Fruit fly (Drosophila melanogaster): ENCODE data around the gene CG14253.
A peak's percentile ranks its signal among the peaks of the same experiment; 100 is the strongest.

The CG14253 gene

DNA sequence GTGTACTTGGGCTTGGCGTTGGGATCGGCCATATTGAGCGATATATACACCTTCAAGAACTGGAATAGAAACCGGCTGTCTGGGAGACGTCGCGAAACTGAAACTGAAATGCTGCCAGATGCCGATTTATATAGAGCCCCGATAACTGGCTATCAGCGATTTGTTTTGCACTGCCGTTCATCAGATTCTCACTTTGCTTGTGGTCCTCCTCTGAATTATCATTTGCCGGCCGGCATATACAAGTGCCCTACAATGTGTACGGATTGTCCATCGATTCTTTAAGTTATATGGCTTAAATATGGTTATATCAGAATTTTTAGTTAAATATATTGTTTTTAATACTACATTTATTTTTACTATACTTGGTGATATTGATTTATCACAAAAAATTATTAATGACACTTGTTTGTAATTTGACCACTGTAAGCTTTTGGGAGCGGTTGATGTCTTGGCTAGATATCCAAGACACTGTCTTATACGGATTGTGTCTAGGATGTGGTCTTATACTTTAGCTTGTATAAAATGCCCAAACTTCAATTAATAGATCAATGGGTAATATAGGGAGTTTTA, 10.2 kb downstream of the CG14253 start, which contains the start of gene CG31075:
TSS of gene CG31075 (minus strand) at position 106 of the 570 bp plus-strand sequence.
- TF ChIP-seq pad (GFP tag; optimal IDR thresholded peaks at IDR 0.05) (peak; percentile 55), CG14711 (tag; optimal IDR thresholded peaks at IDR 0.05) (peak; percentile 83), cic (GFP tag; optimal IDR thresholded peaks at IDR 0.05) (peak; percentile 91), toe (GFP tag; optimal IDR thresholded peaks at IDR 0.05) (peak; percentile 51), Hr96 (GFP tag; optimal IDR thresholded peaks at IDR 0.05) (peak; percentile 20), CG33017 (tag; optimal IDR thresholded peaks at IDR 0.05) (peak; percentile 87), CG7045 (GFP tag; optimal IDR thresholded peaks at IDR 0.05) (peak; percentile 69), Crg-1 (GFP tag; optimal IDR thresholded peaks at IDR 0.05) (no peak), CG12768 (GFP tag; optimal IDR thresholded peaks at IDR 0.05) (peak; percentile 79), tj (GFP tag; optimal IDR thresholded peaks at IDR 0.05) (no peak), ovo (GFP tag; optimal IDR thresholded peaks at IDR 0.05) (no peak), CG7101 (tag; optimal IDR thresholded peaks at IDR 0.05) (peak; percentile 86), Mnt (GFP tag; optimal IDR thresholded peaks at IDR 0.05) (peak; percentile 34), bab1 (GFP tag; optimal IDR thresholded peaks at IDR 0.05) (peak; percentile 68), CG11617 (GFP tag; optimal IDR thresholded peaks at IDR 0.05) (peak; percentile 38), CG5204 (GFP tag; optimal IDR thresholded peaks at IDR 0.05) (peak; percentile 52), kay (GFP tag; ENCODE audit: borderline replicate concordance) (no peak)

DNA sequence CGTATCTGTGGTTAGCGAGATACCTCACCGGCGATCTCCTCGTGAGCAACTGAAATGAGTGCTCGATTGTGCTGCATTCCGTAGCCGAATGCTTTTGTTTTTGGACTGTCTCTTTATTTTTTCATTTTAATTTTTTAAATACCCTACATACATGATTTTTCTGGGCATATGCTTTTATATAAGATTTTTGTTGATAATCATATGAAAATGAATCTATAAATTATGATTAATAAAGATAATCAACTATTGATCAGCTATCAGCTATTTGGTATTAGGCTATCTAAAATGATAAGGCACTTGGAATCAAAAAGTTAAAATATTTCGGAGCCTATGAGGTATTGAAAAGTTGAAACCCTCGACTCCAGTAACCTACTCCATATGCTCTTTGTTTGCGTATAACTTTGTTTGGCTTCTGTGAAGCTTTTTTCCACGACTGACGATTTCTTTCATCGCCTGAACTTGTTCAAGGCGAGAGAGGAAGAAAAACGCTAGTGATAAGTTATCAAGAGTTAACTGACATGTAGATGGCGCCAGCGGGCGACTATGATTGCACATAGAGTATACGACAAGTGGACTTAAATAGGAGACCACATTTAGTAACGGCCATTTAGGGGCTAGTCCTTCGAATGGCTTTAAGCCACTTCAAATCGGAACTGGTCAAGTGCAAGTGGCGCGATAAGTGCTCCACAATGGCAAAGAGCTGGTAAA, 11.6 kb downstream of the CG14253 start, which contains the start of gene CG31076:
TSS of gene CG31076 (minus strand) at position 51 of the 708 bp plus-strand sequence.
- TF ChIP-seq Hr96 (GFP tag; optimal IDR thresholded peaks at IDR 0.05) (no peak), CG12768 (GFP tag; optimal IDR thresholded peaks at IDR 0.05) (no peak), CG5204 (GFP tag; optimal IDR thresholded peaks at IDR 0.05) (no peak), CG11617 (GFP tag; optimal IDR thresholded peaks at IDR 0.05) (no peak), CG7101 (tag; optimal IDR thresholded peaks at IDR 0.05) (peak; percentile 7), kay (GFP tag; ENCODE audit: borderline replicate concordance) (no peak), CG33017 (tag; optimal IDR thresholded peaks at IDR 0.05) (no peak), cic (GFP tag; optimal IDR thresholded peaks at IDR 0.05) (no peak), CG7045 (GFP tag; optimal IDR thresholded peaks at IDR 0.05) (peak; percentile 21), Crg-1 (GFP tag; optimal IDR thresholded peaks at IDR 0.05) (no peak), CG14711 (tag; optimal IDR thresholded peaks at IDR 0.05) (peak; percentile 30), CG1620 (GFP tag; optimal IDR thresholded peaks at IDR 0.05) (no peak), toe (GFP tag; optimal IDR thresholded peaks at IDR 0.05) (peak; percentile 18), tj (GFP tag; optimal IDR thresholded peaks at IDR 0.05) (no peak), Mnt (GFP tag; optimal IDR thresholded peaks at IDR 0.05) (no peak), ovo (GFP tag; optimal IDR thresholded peaks at IDR 0.05) (no peak), Clk (GFP tag; optimal IDR thresholded peaks at IDR 0.05) (no peak)

DNA sequence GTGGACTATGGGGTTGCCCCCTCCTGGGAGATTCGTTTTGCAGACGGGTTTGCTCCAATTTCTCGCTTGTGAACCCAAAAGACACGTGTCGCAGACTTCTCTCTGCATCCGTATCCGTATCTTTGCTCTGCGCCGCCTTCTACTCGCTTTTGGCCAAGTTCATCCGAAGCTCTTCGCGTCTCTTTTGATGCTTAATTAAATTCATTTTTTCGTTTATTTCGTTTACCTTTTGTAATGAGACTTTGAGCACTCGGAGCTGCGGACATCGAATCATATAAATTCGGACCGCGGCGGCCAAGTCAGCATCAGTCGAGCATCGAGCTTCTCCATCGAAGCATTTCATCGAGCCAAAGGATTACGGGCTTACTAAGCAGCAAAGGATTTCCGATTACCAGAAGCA, 16.2 kb downstream of the CG14253 start, which contains the start of gene TwdlC:
TSS of gene TwdlC (plus strand) at position 301 of the 400 bp plus-strand sequence.
- TF ChIP-seq Hr96 (GFP tag; optimal IDR thresholded peaks at IDR 0.05) (no peak), bab1 (GFP tag; optimal IDR thresholded peaks at IDR 0.05) (no peak)

DNA sequence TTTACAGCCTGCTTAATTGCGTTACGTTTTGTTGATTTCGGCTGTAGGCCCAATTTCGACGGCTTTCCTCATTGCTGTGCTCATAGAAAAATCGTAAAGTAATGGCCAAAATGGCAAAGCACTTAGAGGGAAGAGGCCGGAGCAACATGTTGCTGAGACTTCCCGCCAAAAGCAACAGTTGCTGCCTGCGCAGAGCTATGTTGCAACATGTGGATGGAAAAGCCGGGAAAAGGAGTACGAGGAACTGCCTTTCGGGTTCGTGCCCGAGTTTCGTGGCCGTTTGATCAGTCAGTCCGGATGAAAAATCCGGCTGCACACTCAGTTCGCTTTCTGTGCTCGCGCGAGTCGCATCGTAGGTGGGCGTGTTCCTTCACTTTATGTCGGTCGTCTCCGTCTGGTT, 18.3 kb downstream of the CG14253 start, which contains the start of gene RYa-R:
TSS of gene RYa-R (plus strand) at position 339 of the 400 bp plus-strand sequence.
- no peak for TF ChIP-seq Clk (GFP tag; optimal IDR thresholded peaks at IDR 0.05)
- TF ChIP-seq Mnt (GFP tag; optimal IDR thresholded peaks at IDR 0.05): no peak
- TF ChIP-seq CG5204 (GFP tag; optimal IDR thresholded peaks at IDR 0.05): no peak
- TF ChIP-seq bab1 (GFP tag; optimal IDR thresholded peaks at IDR 0.05): no peak
- no peak for TF ChIP-seq tj (GFP tag; optimal IDR thresholded peaks at IDR 0.05)
- no peak for TF ChIP-seq kay (GFP tag; ENCODE audit: borderline replicate concordance)
- no peak for TF ChIP-seq cic (GFP tag; optimal IDR thresholded peaks at IDR 0.05)
- TF ChIP-seq CG7101 (tag; optimal IDR thresholded peaks at IDR 0.05): no peak
- no peak for TF ChIP-seq CG33017 (tag; optimal IDR thresholded peaks at IDR 0.05)
- TF ChIP-seq cnc (optimal IDR thresholded peaks at IDR 0.05): no peak
- no peak for TF ChIP-seq CG11617 (GFP tag; optimal IDR thresholded peaks at IDR 0.05)
- no peak for TF ChIP-seq Hr96 (GFP tag; optimal IDR thresholded peaks at IDR 0.05)
- no peak for TF ChIP-seq CG1620 (GFP tag; optimal IDR thresholded peaks at IDR 0.05)
- no peak for TF ChIP-seq CG14711 (tag; optimal IDR thresholded peaks at IDR 0.05)
- no peak for TF ChIP-seq ovo (GFP tag; optimal IDR thresholded peaks at IDR 0.05)
- TF ChIP-seq CG7045 (GFP tag; optimal IDR thresholded peaks at IDR 0.05): no peak
- no peak for TF ChIP-seq pad (GFP tag; optimal IDR thresholded peaks at IDR 0.05)
- no peak for TF ChIP-seq toe (GFP tag; optimal IDR thresholded peaks at IDR 0.05)
- no peak for TF ChIP-seq CG12768 (GFP tag; optimal IDR thresholded peaks at IDR 0.05)
- TF ChIP-seq Crg-1 (GFP tag; optimal IDR thresholded peaks at IDR 0.05): no peak

DNA sequence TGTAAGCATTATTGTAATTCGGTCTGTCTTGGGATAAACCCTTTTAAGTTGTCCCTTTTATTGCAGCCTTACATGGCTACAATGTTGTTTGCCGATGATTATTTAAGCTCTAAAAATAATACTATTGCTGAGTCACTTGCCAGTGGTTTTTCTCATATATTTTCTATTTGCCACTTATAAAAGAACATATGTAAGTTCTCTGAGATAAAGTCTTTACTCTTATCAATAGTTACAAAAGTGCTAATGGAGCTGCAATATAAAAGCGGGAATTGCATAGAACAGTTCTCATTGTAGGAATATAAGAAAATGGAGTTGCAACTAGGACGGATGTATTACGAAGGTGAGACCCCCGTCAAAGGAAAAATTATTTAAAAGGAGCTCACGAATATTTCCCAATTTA, 21.1 kb downstream of the CG14253 start, which contains the start of gene CG31077:
TSS of gene CG31077 (plus strand) at position 301 of the 400 bp plus-strand sequence.
- TF ChIP-seq ovo (GFP tag; optimal IDR thresholded peaks at IDR 0.05) (no peak), CG11617 (GFP tag; optimal IDR thresholded peaks at IDR 0.05) (no peak), Clk (GFP tag; optimal IDR thresholded peaks at IDR 0.05) (no peak), bab1 (GFP tag; optimal IDR thresholded peaks at IDR 0.05) (no peak), cic (GFP tag; optimal IDR thresholded peaks at IDR 0.05) (no peak), CG12768 (GFP tag; optimal IDR thresholded peaks at IDR 0.05) (no peak), Mnt (GFP tag; optimal IDR thresholded peaks at IDR 0.05) (no peak), CG5204 (GFP tag; optimal IDR thresholded peaks at IDR 0.05) (no peak)

DNA sequence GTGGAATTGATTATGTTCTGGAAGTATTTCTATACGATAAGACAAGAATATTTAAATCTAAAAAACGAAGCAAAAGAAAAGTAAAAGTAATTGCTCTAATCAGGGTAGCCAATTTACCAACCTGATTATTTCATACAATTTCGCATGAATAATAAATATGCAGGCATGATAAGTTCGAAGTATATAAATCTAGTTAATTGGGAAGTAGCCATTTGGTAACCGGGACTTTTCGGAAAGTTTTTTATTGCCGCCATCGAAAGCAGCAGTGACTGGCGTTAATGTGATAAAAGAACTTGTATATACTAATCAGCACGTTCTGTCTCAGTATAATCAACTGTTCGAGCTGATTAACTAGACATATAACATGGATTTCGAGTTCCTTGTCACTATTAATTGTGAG, 24.4 kb downstream of the CG14253 start:
- no peak for TF ChIP-seq CG14711 (tag; optimal IDR thresholded peaks at IDR 0.05)
- TF ChIP-seq CG33017 (tag; optimal IDR thresholded peaks at IDR 0.05): no peak
- TF ChIP-seq cnc (optimal IDR thresholded peaks at IDR 0.05): no peak
- TF ChIP-seq CG7101 (tag; optimal IDR thresholded peaks at IDR 0.05): no peak
- no peak for TF ChIP-seq ovo (GFP tag; optimal IDR thresholded peaks at IDR 0.05)
- no peak for TF ChIP-seq CG1620 (GFP tag; optimal IDR thresholded peaks at IDR 0.05)
- TF ChIP-seq bab1 (GFP tag; optimal IDR thresholded peaks at IDR 0.05): no peak
- TF ChIP-seq Crg-1 (GFP tag; optimal IDR thresholded peaks at IDR 0.05): no peak
- no peak for TF ChIP-seq cic (GFP tag; optimal IDR thresholded peaks at IDR 0.05)
- TF ChIP-seq Mnt (GFP tag; optimal IDR thresholded peaks at IDR 0.05): no peak
- TF ChIP-seq toe (GFP tag; optimal IDR thresholded peaks at IDR 0.05): no peak
- no peak for TF ChIP-seq Hr96 (GFP tag; optimal IDR thresholded peaks at IDR 0.05)
- no peak for TF ChIP-seq Clk (GFP tag; optimal IDR thresholded peaks at IDR 0.05)
- no peak for TF ChIP-seq tj (GFP tag; optimal IDR thresholded peaks at IDR 0.05)
- no peak for TF ChIP-seq pad (GFP tag; optimal IDR thresholded peaks at IDR 0.05)

Measured in whole organism, adult.